Fruit fly (Drosophila melanogaster) whole organism, embryonic: Measurements from ENCODE around the gene dunk.
A peak's percentile ranks its signal among the peaks of the same experiment; 100 is the strongest.

Experiments used
- Aef1 ChIP-seq: fragments of 200-800 bp; sonication (Bioruptor generic); IDR thresholded peaks from 3 replicates; pipeline ENCODE4 v1.3.6; 2022; ENCODE audit warnings: missing biosample characterization, missing genetic modification characterization
- Asciz ChIP-seq: fragments of 200-800 bp; sonication (Bioruptor generic); optimal IDR thresholded peaks from 2 replicates; lab custom pipeline; 2017; ENCODE audit warnings: missing biosample characterization, mild to moderate bottlenecking, missing genetic modification characterization, missing genetic modification reagents
- Awh ChIP-seq: fragments of 200-800 bp; sonication (Bioruptor generic); IDR thresholded peaks from 2 replicates; pipeline ENCODE4, ENCODE4 v1.3.6; 2022; ENCODE audit warnings: missing biosample characterization, missing genetic modification characterization
- CG11398 ChIP-seq: fragments of 200-800 bp; sonication (Bioruptor generic); optimal IDR thresholded peaks from 2 replicates; lab custom pipeline; 2016; ENCODE audit warnings: missing biosample characterization, missing genetic modification characterization
- CG11696 ChIP-seq: fragments of 200-800 bp; sonication (Bioruptor generic); IDR thresholded peaks from 2 replicates; pipeline ENCODE4 v1.3.6; 2022; ENCODE audit warnings: missing biosample characterization, missing genetic modification characterization
- CG12299 ChIP-seq: fragments of 200-800 bp; sonication (Bioruptor generic); optimal IDR thresholded peaks from 2 replicates; lab custom pipeline; 2018; ENCODE audit warnings: missing biosample characterization, mild to moderate bottlenecking, missing genetic modification characterization
- CG12769 ChIP-seq: fragments of 200-800 bp; sonication (Bioruptor generic); optimal IDR thresholded peaks from 2 replicates; lab custom pipeline; 2019; ENCODE audit warnings: missing biosample characterization, mild to moderate bottlenecking, missing genetic modification characterization, moderate library complexity
- CG14710 ChIP-seq: fragments of 200-800 bp; sonication (Bioruptor generic); optimal IDR thresholded peaks from 3 replicates; lab custom pipeline; 2019; ENCODE audit warnings: missing biosample characterization, mild to moderate bottlenecking, missing genetic modification characterization, moderate library complexity
- CG16779 ChIP-seq: fragments of 200-800 bp; sonication (Bioruptor generic); IDR thresholded peaks from 2 replicates; pipeline ENCODE4 v1.3.6; 2022; ENCODE audit warnings: missing biosample characterization, missing genetic modification characterization
- CG17361 ChIP-seq: fragments of 200-800 bp; sonication (Bioruptor generic); IDR thresholded peaks from 3 replicates; pipeline ENCODE4 v1.3.6; 2022; ENCODE audit warnings: missing biosample characterization, missing genetic modification characterization
- CG32767 ChIP-seq: fragments of 200-800 bp; sonication (Bioruptor generic); IDR thresholded peaks from 2 replicates; pipeline ENCODE4 v1.3.6; 2022; ENCODE audit warnings: missing biosample characterization, missing genetic modification characterization
- CG3281 ChIP-seq: fragments of 200-800 bp; sonication (Bioruptor generic); optimal IDR thresholded peaks from 3 replicates; lab custom pipeline; 2017; ENCODE audit warnings: missing biosample characterization, mild to moderate bottlenecking, missing genetic modification characterization
- CG6854 ChIP-seq: fragments of 200-800 bp; sonication (Bioruptor generic); optimal IDR thresholded peaks from 3 replicates; lab custom pipeline; 2017; ENCODE audit warnings: missing biosample characterization, mild to moderate bottlenecking, missing genetic modification characterization
- CG7372 ChIP-seq: fragments of 200-800 bp; sonication (Bioruptor generic); IDR thresholded peaks from 2 replicates; pipeline ENCODE4 v1.3.6; 2022; ENCODE audit warnings: missing biosample characterization, missing genetic modification characterization
- CG8290 ChIP-seq, 3 experiments: fragments of 200-800 bp; sonication (Bioruptor generic); optimal IDR thresholded peaks; 2 replicates each; lab custom pipeline; 2016 to 2019; ENCODE audit warnings: missing biosample characterization in 3 of 3, missing genetic modification characterization in 3 of 3, mild to moderate bottlenecking in 2 of 3, moderate library complexity in 1 of 3
- CG8478 ChIP-seq: fragments of >200 bp; optimal IDR thresholded peaks from 2 replicates; lab custom pipeline; 2018
- CG9609 ChIP-seq: fragments of 200-800 bp; sonication (Bioruptor generic); optimal IDR thresholded peaks from 3 replicates; lab custom pipeline; 2016; ENCODE audit warnings: missing biosample characterization, missing genetic modification characterization
- CTCF ChIP-seq: fragments of 200-800 bp; sonication (Bioruptor generic); optimal IDR thresholded peaks from 2 replicates; lab custom pipeline; 2017; ENCODE audit warnings: missing biosample characterization, mild to moderate bottlenecking, missing genetic modification characterization, moderate library complexity
- D19B ChIP-seq: fragments of 200-800 bp; sonication (Bioruptor generic); optimal IDR thresholded peaks from 2 replicates; lab custom pipeline; 2017; ENCODE audit warnings: missing biosample characterization, mild to moderate bottlenecking, missing genetic modification characterization
- Dek ChIP-seq: fragments of 200-800 bp; sonication (Bioruptor generic); optimal IDR thresholded peaks from 3 replicates; lab custom pipeline; 2019; ENCODE audit warnings: missing biosample characterization, mild to moderate bottlenecking, missing genetic modification characterization, moderate library complexity
- Doc3 ChIP-seq: fragments of 200-800 bp; sonication (Bioruptor generic); IDR thresholded peaks from 3 replicates; pipeline ENCODE4 v1.3.6; 2022; ENCODE audit warnings: missing biosample characterization, missing genetic modification characterization; ENCODE audit not compliant: partially characterized antibody
- Eip74EF ChIP-seq, 2 experiments: fragments of 200-800 bp in 1 of 2; fragments of >200 bp in 1 of 2; sonication (Bioruptor generic) in 1 of 2; optimal IDR thresholded peaks; 2 replicates each; lab custom pipeline; 2017 to 2019; ENCODE audit warnings: missing biosample characterization in 2 of 2, missing genetic modification characterization in 2 of 2, mild to moderate bottlenecking in 1 of 2, moderate library complexity in 1 of 2
- Fer1 ChIP-seq: fragments of 200-800 bp; sonication (Bioruptor generic); optimal IDR thresholded peaks from 2 replicates; lab custom pipeline; 2017; ENCODE audit warnings: missing biosample characterization, mild to moderate bottlenecking, missing genetic modification characterization
- HLH54F ChIP-seq: fragments of 200-800 bp; sonication (Bioruptor generic); optimal IDR thresholded peaks from 3 replicates; lab custom pipeline; 2016; ENCODE audit warnings: missing biosample characterization, missing genetic modification characterization
- Hr3 ChIP-seq: fragments of 200-800 bp; sonication (Bioruptor generic); optimal IDR thresholded peaks from 3 replicates; lab custom pipeline; 2016; ENCODE audit warnings: missing biosample characterization, missing genetic modification characterization
- Lpt ChIP-seq: fragments of >200 bp; optimal IDR thresholded peaks from 2 replicates; lab custom pipeline; 2018; ENCODE audit warnings: missing biosample characterization, missing genetic modification characterization
- Mad ChIP-seq: fragments of 200-800 bp; sonication (Bioruptor generic); optimal IDR thresholded peaks from 2 replicates; lab custom pipeline; 2016; ENCODE audit warnings: missing biosample characterization, missing genetic modification characterization
- Med ChIP-seq: fragments of 200-800 bp; sonication (Bioruptor generic); peaks from one replicate; lab custom pipeline; 2016; ENCODE audit warnings: missing biosample characterization, missing genetic modification characterization, mild to moderate bottlenecking, inconsistent platforms, moderate library complexity
- NFAT ChIP-seq: fragments of 200-800 bp; sonication (Bioruptor generic); IDR thresholded peaks from 2 replicates; pipeline ENCODE4 v1.3.6; 2022; ENCODE audit warnings: missing biosample characterization, missing genetic modification characterization
- NK7.1 ChIP-seq: fragments of 200-800 bp; sonication (Bioruptor generic); optimal IDR thresholded peaks from 3 replicates; lab custom pipeline; 2016; ENCODE audit warnings: missing biosample characterization, missing genetic modification characterization
- Sry-δ ChIP-seq: fragments of 200-800 bp; sonication (Bioruptor generic); optimal IDR thresholded peaks from 2 replicates; lab custom pipeline; 2016; ENCODE audit warnings: missing biosample characterization, missing genetic modification characterization
- Stat92E ChIP-seq, 3 experiments: fragments of >200 bp in 2 of 3; fragments of 200-800 bp in 1 of 3; sonication (Bioruptor generic) in 1 of 3; optimal IDR thresholded peaks; 2 replicates each; lab custom pipeline; 2017 to 2019; ENCODE audit warnings: missing biosample characterization in 3 of 3, missing genetic modification characterization in 3 of 3, mild to moderate bottlenecking in 1 of 3, moderate library complexity in 1 of 3
- Tbp ChIP-seq: fragments of >200 bp; optimal IDR thresholded peaks from 2 replicates; lab custom pipeline; 2018; ENCODE audit warnings: missing biosample characterization, missing genetic modification characterization
- Trl ChIP-seq, 3 experiments: fragments of >200 bp in 2 of 3; fragments of 200-800 bp in 1 of 3; sonication (Bioruptor generic) in 1 of 3; optimal IDR thresholded peaks; 2 replicates in 1 of 3; 3 replicates in 2 of 3; lab custom pipeline; 2016 to 2017; ENCODE audit warnings: missing biosample characterization in 1 of 3, missing genetic modification characterization in 1 of 3
- Vsx1 ChIP-seq: fragments of 200-800 bp; sonication (Bioruptor generic); optimal IDR thresholded peaks from 2 replicates; lab custom pipeline; 2017; ENCODE audit warnings: missing biosample characterization, mild to moderate bottlenecking, missing genetic modification characterization, missing genetic modification reagents
- ara ChIP-seq: fragments of 200-800 bp; sonication (Bioruptor generic); IDR thresholded peaks from 2 replicates; pipeline ENCODE4 v1.3.6; 2022; ENCODE audit warnings: missing biosample characterization, missing genetic modification characterization
- cato ChIP-seq: fragments of 200-800 bp; sonication (Bioruptor generic); optimal IDR thresholded peaks from 2 replicates; lab custom pipeline; 2016; ENCODE audit warnings: missing biosample characterization, missing genetic modification characterization, borderline replicate concordance
- croc ChIP-seq: fragments of 200-800 bp; sonication (Bioruptor generic); conservative IDR thresholded peaks from 3 replicates; pipeline ENCODE4 v1.3.6; 2022; ENCODE audit warnings: missing biosample characterization, missing genetic modification characterization
- cwo ChIP-seq: fragments of 200-800 bp; sonication (Bioruptor generic); optimal IDR thresholded peaks from 3 replicates; lab custom pipeline; 2017; ENCODE audit warnings: missing biosample characterization, missing genetic modification characterization, mild to moderate bottlenecking, moderate library complexity, missing genetic modification reagents
- dmrt11E ChIP-seq: fragments of 200-800 bp; sonication (Bioruptor generic); optimal IDR thresholded peaks from 3 replicates; lab custom pipeline; 2018; ENCODE audit warnings: missing biosample characterization, mild to moderate bottlenecking, missing genetic modification characterization, moderate library complexity
- fu2 ChIP-seq: fragments of 200-800 bp; sonication (Bioruptor generic); optimal IDR thresholded peaks from 2 replicates; lab custom pipeline; 2016; ENCODE audit warnings: missing biosample characterization, missing genetic modification characterization
- gem ChIP-seq: fragments of 200-800 bp; sonication (Bioruptor generic); optimal IDR thresholded peaks from 2 replicates; lab custom pipeline; 2019; ENCODE audit warnings: missing biosample characterization, mild to moderate bottlenecking, missing genetic modification characterization, moderate library complexity
- gfzf ChIP-seq: fragments of 200-800 bp; sonication (Bioruptor generic); optimal IDR thresholded peaks from 2 replicates; lab custom pipeline; 2016; ENCODE audit warnings: missing biosample characterization, mild to moderate bottlenecking, missing genetic modification characterization, moderate library complexity
- her ChIP-seq: fragments of 200-800 bp; sonication (Bioruptor generic); optimal IDR thresholded peaks from 2 replicates; lab custom pipeline; 2016; ENCODE audit warnings: missing biosample characterization, missing genetic modification characterization
- lab ChIP-seq: fragments of 200-800 bp; sonication (Bioruptor generic); optimal IDR thresholded peaks from 3 replicates; lab custom pipeline; 2017; ENCODE audit warnings: missing biosample characterization, missing genetic modification characterization, mild to moderate bottlenecking, moderate library complexity, missing genetic modification reagents
- repo ChIP-seq: fragments of 200-800 bp; sonication (Bioruptor generic); optimal IDR thresholded peaks from 2 replicates; lab custom pipeline; 2016; ENCODE audit warnings: missing biosample characterization, missing genetic modification characterization
- sens ChIP-seq: fragments of 200-800 bp; sonication (Bioruptor generic); peaks from one replicate; lab custom pipeline; 2016; ENCODE audit warnings: missing biosample characterization, missing genetic modification characterization
- sisA ChIP-seq: fragments of 200-800 bp; sonication (Bioruptor generic); IDR thresholded peaks from 2 replicates; pipeline ENCODE4 v1.3.6; 2022; ENCODE audit warnings: missing biosample characterization, missing genetic modification characterization
- sqz ChIP-seq: fragments of 200-800 bp; sonication (Bioruptor generic); optimal IDR thresholded peaks from 3 replicates; lab custom pipeline; 2018; ENCODE audit warnings: missing biosample characterization, mild to moderate bottlenecking, missing genetic modification characterization
- tll ChIP-seq, 2 experiments: fragments of 200-800 bp in 1 of 2; fragments of >200 bp in 1 of 2; sonication (Bioruptor generic) in 1 of 2; optimal IDR thresholded peaks; 2 replicates each; lab custom pipeline; 2017 to 2019; ENCODE audit warnings: missing biosample characterization in 2 of 2, missing genetic modification characterization in 2 of 2, mild to moderate bottlenecking in 1 of 2, moderate library complexity in 1 of 2

The dunk gene

DNA sequence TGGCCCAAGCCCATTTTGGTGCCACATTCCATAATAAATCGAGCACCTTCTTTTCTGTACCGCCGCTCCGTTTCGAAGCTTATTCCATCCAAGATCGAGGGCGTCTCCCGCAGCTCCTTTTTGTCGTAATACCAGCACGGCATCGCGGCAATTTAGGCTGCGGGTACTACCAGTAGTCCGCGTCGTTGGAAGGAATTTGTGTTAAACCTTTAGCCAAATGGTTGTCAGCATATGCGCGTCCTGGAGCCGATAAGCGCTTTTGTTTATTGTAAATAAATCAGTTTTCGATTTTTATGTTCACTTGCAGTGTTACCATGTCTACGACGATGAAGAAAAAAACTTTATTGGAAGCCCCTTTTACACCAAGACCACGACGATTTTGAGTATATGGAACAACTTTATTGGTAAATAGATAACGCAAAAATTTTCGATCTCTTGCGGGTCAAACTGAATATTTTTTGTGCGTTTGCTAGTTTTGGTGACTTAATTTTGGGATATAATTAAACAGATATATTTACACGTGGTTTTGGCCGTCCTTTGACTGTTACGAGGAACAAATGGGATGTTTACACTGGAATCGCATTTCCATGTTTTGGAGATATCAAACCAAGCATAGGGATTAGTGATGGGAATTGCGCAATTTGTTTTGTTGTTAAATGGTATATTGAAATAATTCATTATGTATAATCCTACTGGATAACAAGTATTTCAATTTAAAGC lies 21.7 kb upstream of the dunk start, which contains the start of gene CycK (continued):
- TF ChIP-seq Stat92E (GFP tag; optimal IDR thresholded peaks at IDR 0.05; lab: Kevin White, UChicago) (no peak), CG7372 (GFP tag; lab: Robert Waterston, UW) (no peak), repo (GFP tag; lab: Kevin White, UChicago) (no peak), Fer1 (GFP tag; lab: Kevin White, UChicago) (no peak), CG14710 (tag; lab: Kevin White, UChicago) (peak; percentile 46), sens (peak; percentile 86), CG8478 (lab: Kevin White, UChicago) (no peak), CG6854 (no peak), cato (GFP tag; lab: Kevin White, UChicago) (no peak), Tbp (GFP tag; lab: Kevin White, UChicago) (no peak), Vsx1 (GFP tag; lab: Kevin White, UChicago) (no peak), cwo (GFP tag; lab: Kevin White, UChicago) (no peak), Doc3 (no peak), sqz (GFP tag; lab: Kevin White, UChicago) (peak; percentile 27), Trl (optimal IDR thresholded peaks at IDR 0.05; lab: Kevin White, UChicago) (no peak), Trl (GFP tag; optimal IDR thresholded peaks at IDR 0.05; lab: Kevin White, UChicago) (no peak), CG11696 (GFP tag; lab: Robert Waterston, UW) (no peak), NFAT (no peak), CG12769 (tag; lab: Kevin White, UChicago) (no peak), Mad (GFP tag; lab: Kevin White, UChicago) (peak; percentile 33), Hr3 (peak; percentile 24), CG12299 (tag; lab: Kevin White, UChicago) (no peak), HLH54F (GFP tag; lab: Kevin White, UChicago) (peak; percentile 10), CG17361 (GFP tag; lab: Robert Waterston, UW) (0 out of 3 replicates have a peak, but pooled peaks have one; percentile 38), D19B (GFP tag; lab: Kevin White, UChicago) (no peak), sisA (GFP tag; lab: Robert Waterston, UW) (no peak), gem (tag; lab: Kevin White, UChicago) (peak; percentile 43), Eip74EF (GFP tag; optimal IDR thresholded peaks at IDR 0.05; lab: Kevin White, UChicago) (no peak), CG9609 (peak; percentile 20), CG3281 (no peak), CG32767 (GFP tag; lab: Robert Waterston, UW) (no peak), Med (GFP tag; lab: Kevin White, UChicago) (peak; percentile 83), fu2 (GFP tag; lab: Kevin White, UChicago) (peak; percentile 23), Lpt (GFP tag; lab: Kevin White, UChicago) (no peak), CTCF (GFP tag; lab: Kevin White, UChicago) (no peak)

DNA sequence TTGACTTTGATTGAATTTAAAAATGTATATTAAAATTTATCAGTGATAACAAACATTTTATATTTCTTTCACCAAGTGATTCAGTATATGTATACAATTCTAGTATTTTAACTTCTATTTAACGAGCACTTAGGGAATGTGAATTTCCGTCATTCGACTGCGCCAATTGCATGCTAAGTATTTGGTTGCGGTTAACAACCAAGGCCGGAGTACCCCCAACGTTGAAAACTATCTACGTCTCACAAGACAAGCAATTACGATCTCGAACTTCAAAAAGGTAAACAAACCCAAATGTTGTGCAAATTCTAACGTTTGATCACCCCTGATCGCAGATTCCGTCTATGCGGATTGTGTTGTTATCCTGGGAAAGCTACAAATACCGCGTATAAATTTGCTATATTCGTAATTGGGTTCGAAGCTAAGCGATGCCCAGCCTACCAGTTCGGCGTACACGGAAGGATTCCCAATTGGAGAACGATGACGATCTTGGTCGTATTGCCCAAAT lies 20.2 kb upstream of the dunk start, which contains the start of gene CG42748:
TSS of gene CG42748 (plus strand) at position 51 of the 505 bp plus-strand sequence.
- no peak for TF ChIP-seq Awh (GFP tag; lab: Robert Waterston, UW)
- TF ChIP-seq CG8290 (GFP tag; optimal IDR thresholded peaks at IDR 0.05; lab: Kevin White, UChicago): no peak
- TF ChIP-seq CG8290 (tag; optimal IDR thresholded peaks at IDR 0.05; lab: Kevin White, UChicago): peak in 1 of 2 experiments; percentile 55
- TF ChIP-seq gfzf (GFP tag; lab: Kevin White, UChicago): peak; percentile 28
- no peak for TF ChIP-seq ara (GFP tag; lab: Robert Waterston, UW)
- no peak for TF ChIP-seq Dek (tag; lab: Kevin White, UChicago)
- no peak for TF ChIP-seq dmrt11E (tag; lab: Kevin White, UChicago)
- no peak for TF ChIP-seq Asciz (GFP tag; lab: Kevin White, UChicago)
- TF ChIP-seq Sry-δ (GFP tag; lab: Kevin White, UChicago): peak; percentile 28
- TF ChIP-seq tll (GFP tag; optimal IDR thresholded peaks at IDR 0.05; lab: Kevin White, UChicago): no peak
- TF ChIP-seq CG16779 (GFP tag; lab: Robert Waterston, UW): no peak
- no peak for TF ChIP-seq Aef1 (GFP tag; lab: Robert Waterston, UW)
- no peak for TF ChIP-seq CG11398 (GFP tag; lab: Kevin White, UChicago)
- TF ChIP-seq NK7.1 (GFP tag; lab: Kevin White, UChicago): no peak
- TF ChIP-seq lab: no peak
- no peak for TF ChIP-seq sisA (GFP tag; lab: Robert Waterston, UW)
- TF ChIP-seq croc (GFP tag; lab: Robert Waterston, UW): peak; percentile 20; the same call in 2 of the 3 replicates
- no peak for TF ChIP-seq her (GFP tag; lab: Kevin White, UChicago)
